Worm (Caenorhabditis elegans): ENCODE measurements around the gene col-175.

col-175 gene

DNA sequence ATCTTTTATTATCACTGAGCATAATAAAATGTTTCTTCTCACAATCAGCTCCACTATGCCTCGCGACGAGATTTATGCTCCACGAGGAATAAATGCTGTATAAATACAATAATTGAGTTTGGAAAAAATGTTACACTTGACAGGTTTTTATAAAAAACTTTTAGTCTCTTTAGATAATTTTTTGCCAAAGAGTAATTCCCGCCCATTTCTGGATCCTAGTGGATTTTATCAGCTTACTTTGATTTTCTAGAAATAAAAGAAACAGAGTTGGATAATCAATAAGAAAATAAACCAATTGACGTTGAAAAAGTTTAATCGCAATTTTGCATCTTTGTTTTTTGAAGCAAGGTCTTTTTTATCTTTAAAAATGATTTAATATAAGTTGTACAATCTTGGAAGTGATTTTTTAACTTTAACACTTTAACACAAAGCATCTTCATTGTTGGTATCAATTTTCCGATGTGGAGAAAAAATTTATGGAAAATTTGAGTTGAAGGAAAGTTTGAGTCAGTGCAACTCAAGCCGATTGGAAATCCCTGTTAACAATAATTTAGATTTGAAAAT is 27.3 kb upstream of the col-175 start:
- TF ChIP-seq elt-2 (tag; optimal IDR thresholded peaks at IDR 0.05) = peak; percentile 5
- no peak for TF ChIP-seq ref-2 (tag; optimal IDR thresholded peaks at IDR 0.05)
- TF ChIP-seq npax-4 (tag; optimal IDR thresholded peaks at IDR 0.05) = no peak

DNA sequence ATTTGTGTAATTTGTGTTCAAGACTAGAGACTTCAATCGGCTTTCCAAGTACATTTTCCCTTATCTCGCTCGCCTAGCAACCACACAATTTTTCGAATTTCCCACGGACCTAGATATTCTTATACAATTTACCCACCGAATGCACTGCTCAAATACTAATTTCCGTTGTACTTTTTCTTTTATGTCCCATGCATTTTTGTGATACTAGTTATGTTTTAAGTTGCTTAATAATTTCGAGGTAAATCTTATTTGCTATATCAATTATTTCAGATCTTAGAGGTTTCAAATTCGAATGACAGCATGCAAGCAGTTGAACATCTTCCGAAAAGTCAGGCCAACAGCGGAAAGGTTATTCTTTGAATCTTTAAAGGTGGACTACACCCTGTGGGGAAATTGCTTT is 25.1 kb upstream of the col-175 start, which contains the start of gene F18G5.1:
Gene F18G5.1, plus strand, starts transcription at position 301 of the 400 bp plus-strand sequence.
- TF ChIP-seq pat-9 (tag; optimal IDR thresholded peaks at IDR 0.05) (no peak), ceh-48 (tag; optimal IDR thresholded peaks at IDR 0.05) (no peak), elt-4 (tag; optimal IDR thresholded peaks at IDR 0.05) (no peak), Y22D7AL.16 (tag; optimal IDR thresholded peaks at IDR 0.05) (no peak), ama-1 (optimal IDR thresholded peaks at IDR 0.05) (no peak), hlh-30 (tag; optimal IDR thresholded peaks at IDR 0.05; ENCODE audit: insufficient read depth) (no peak), tbx-2 (tag; optimal IDR thresholded peaks at IDR 0.05) (no peak), unc-3 (GFP tag; conservative IDR thresholded peaks at IDR 0.05) (no peak), unc-3 (tag; optimal IDR thresholded peaks at IDR 0.05) (no peak), npax-4 (tag; optimal IDR thresholded peaks at IDR 0.05) (no peak), pag-3 (tag; optimal IDR thresholded peaks at IDR 0.05; ENCODE audit: borderline replicate concordance) (no peak), pha-4 (tag; optimal IDR thresholded peaks at IDR 0.05) (no peak), dmd-4 (tag; optimal IDR thresholded peaks at IDR 0.05; ENCODE audit: borderline replicate concordance) (no peak), unc-42 (tag; optimal IDR thresholded peaks at IDR 0.05) (no peak)

DNA sequence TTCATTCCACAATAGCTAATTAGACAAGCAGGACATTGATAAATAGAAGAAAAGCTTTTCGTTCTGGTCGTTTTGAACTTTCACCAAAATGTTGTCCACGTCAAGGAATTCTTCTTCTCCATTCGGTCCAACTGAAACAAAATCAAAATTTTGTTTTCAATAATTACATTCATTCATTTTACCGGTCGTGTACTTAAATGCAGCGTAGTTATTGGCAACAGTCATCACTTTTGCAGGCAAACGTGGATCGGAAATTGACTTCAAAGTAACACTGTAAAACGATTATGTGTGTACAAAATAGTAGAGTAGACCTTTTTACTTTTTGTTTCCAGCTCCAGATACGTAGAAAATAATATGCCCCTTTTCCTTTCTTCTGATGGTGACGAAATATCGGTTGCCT is 21.6 kb upstream of the col-175 start:
- TF ChIP-seq ceh-14 (tag; optimal IDR thresholded peaks at IDR 0.05) = no peak
- no peak for TF ChIP-seq ets-4 (tag; optimal IDR thresholded peaks at IDR 0.05)
- TF ChIP-seq ztf-16 (tag; optimal IDR thresholded peaks at IDR 0.05) = no peak
- TF ChIP-seq gmeb-2 (tag; optimal IDR thresholded peaks at IDR 0.05) = no peak
- no peak for TF ChIP-seq C38D4.7 (GFP tag; optimal IDR thresholded peaks at IDR 0.05)
- no peak for TF ChIP-seq sox-4 (tag; optimal IDR thresholded peaks at IDR 0.05)
- TF ChIP-seq pqm-1 (tag; optimal IDR thresholded peaks at IDR 0.05) = no peak
- no peak for TF ChIP-seq fkh-10 (GFP tag; optimal IDR thresholded peaks at IDR 0.05)
- TF ChIP-seq nfya-1 (tag; optimal IDR thresholded peaks at IDR 0.05) = no peak
- TF ChIP-seq pag-3 (tag; optimal IDR thresholded peaks at IDR 0.05; ENCODE audit: borderline replicate concordance) = no peak
- TF ChIP-seq hlh-15 (tag; optimal IDR thresholded peaks at IDR 0.05) = no peak
- TF ChIP-seq ceh-34 (tag; optimal IDR thresholded peaks at IDR 0.05) = no peak
- TF ChIP-seq F13H6.1 (tag; optimal IDR thresholded peaks at IDR 0.05) = no peak
- no peak for TF ChIP-seq ceh-30 (tag; optimal IDR thresholded peaks at IDR 0.05)
- no peak for TF ChIP-seq sdc-2 (tag; optimal IDR thresholded peaks at IDR 0.05)
- no peak for TF ChIP-seq K02D7.2 (tag; optimal IDR thresholded peaks at IDR 0.05)
- TF ChIP-seq npax-4 (tag; optimal IDR thresholded peaks at IDR 0.05) = no peak
- no peak for TF ChIP-seq T23F11.4 (GFP tag; optimal IDR thresholded peaks at IDR 0.05)
- TF ChIP-seq hlh-8 (tag; optimal IDR thresholded peaks at IDR 0.05) = no peak
- no peak for TF ChIP-seq C08G9.2 (tag; optimal IDR thresholded peaks at IDR 0.05)

DNA sequence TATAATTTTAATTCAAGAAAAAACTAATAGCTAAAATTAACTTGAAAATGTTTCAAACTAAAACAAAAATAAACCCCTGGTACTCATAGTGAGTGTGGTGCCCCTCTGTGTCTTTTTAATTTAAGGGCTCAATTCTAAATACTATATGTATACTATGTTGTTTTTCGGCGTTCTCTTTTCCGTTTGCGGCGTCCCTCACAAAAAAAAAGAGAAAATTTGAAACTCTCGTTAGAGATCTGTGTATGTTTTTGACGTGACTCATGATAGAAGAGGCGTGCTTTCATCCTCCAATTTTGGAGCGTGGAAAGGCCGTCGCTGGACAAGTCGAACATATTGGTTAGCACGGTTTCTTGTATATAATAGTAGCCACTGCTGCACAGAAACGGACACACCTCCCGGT is 17.1 kb upstream of the col-175 start, which contains the start of gene pes-8:
Gene pes-8, plus strand, starts transcription at position 301 of the 400 bp plus-strand sequence.
- no peak for TF ChIP-seq pax-1 (tag; optimal IDR thresholded peaks at IDR 0.05)
- no peak for TF ChIP-seq ceh-45 (GFP tag; IDR thresholded peaks at IDR 0.05)
- TF ChIP-seq ceh-34 (tag; optimal IDR thresholded peaks at IDR 0.05) = no peak
- no peak for TF ChIP-seq ceh-31 (tag; optimal IDR thresholded peaks at IDR 0.05)
- no peak for TF ChIP-seq ceh-19 (GFP tag; optimal IDR thresholded peaks at IDR 0.05)
- no peak for TF ChIP-seq dmd-4 (tag; optimal IDR thresholded peaks at IDR 0.05; ENCODE audit: borderline replicate concordance)
- TF ChIP-seq C38D4.7 (GFP tag; optimal IDR thresholded peaks at IDR 0.05) = no peak
- TF ChIP-seq unc-42 (tag; optimal IDR thresholded peaks at IDR 0.05) = no peak
- no peak for TF ChIP-seq ceh-48 (tag; optimal IDR thresholded peaks at IDR 0.05)
- TF ChIP-seq T23F11.4 (GFP tag; optimal IDR thresholded peaks at IDR 0.05) = no peak
- TF ChIP-seq fax-1 (tag; optimal IDR thresholded peaks at IDR 0.05) = no peak
- TF ChIP-seq syd-9 (tag; optimal IDR thresholded peaks at IDR 0.05) = no peak
- no peak for TF ChIP-seq hlh-30 (tag; optimal IDR thresholded peaks at IDR 0.05; ENCODE audit: insufficient read depth)
- no peak for TF ChIP-seq ztf-16 (tag; optimal IDR thresholded peaks at IDR 0.05)
- no peak for TF ChIP-seq ceh-30 (tag; optimal IDR thresholded peaks at IDR 0.05)
- no peak for TF ChIP-seq lim-6 (tag; optimal IDR thresholded peaks at IDR 0.05)
- TF ChIP-seq hlh-15 (tag; optimal IDR thresholded peaks at IDR 0.05) = no peak
- no peak for TF ChIP-seq che-1 (tag; optimal IDR thresholded peaks at IDR 0.05)
